Fruit fly (Drosophila melanogaster) whole organism, prepupa: ENCODE measurements around the gene Vajk1.

Experiments
- CG16779 ChIP-seq: fragments of 200-800 bp; sonication (Bioruptor generic); optimal IDR thresholded peaks from 3 replicates; lab custom pipeline; 2017; ENCODE audit warnings: missing biosample characterization, mild to moderate bottlenecking, missing genetic modification characterization
- CG3919 ChIP-seq: fragments of 200-800 bp; sonication (Bioruptor generic); optimal IDR thresholded peaks from 3 replicates; lab custom pipeline; 2016; ENCODE audit warnings: missing biosample characterization, missing genetic modification characterization
- CG6808 ChIP-seq: fragments of 200-800 bp; sonication (Bioruptor generic); optimal IDR thresholded peaks from 3 replicates; lab custom pipeline; 2017; ENCODE audit warnings: missing biosample characterization, missing genetic modification characterization, mild to moderate bottlenecking, moderate library complexity, missing genetic modification reagents
- Eip75B ChIP-seq: fragments of 200-800 bp; sonication (Bioruptor generic); optimal IDR thresholded peaks from 3 replicates; lab custom pipeline; 2016; ENCODE audit warnings: missing biosample characterization, missing genetic modification characterization
- OdsH ChIP-seq: fragments of 200-800 bp; sonication (Bioruptor generic); optimal IDR thresholded peaks from 3 replicates; lab custom pipeline; 2016; ENCODE audit warnings: missing biosample characterization, missing genetic modification characterization
- fd59A ChIP-seq: fragments of 200-800 bp; sonication (Bioruptor generic); optimal IDR thresholded peaks from 2 replicates; lab custom pipeline; 2017; ENCODE audit warnings: missing biosample characterization, mild to moderate bottlenecking, missing genetic modification characterization, missing genetic modification reagents

DNA sequence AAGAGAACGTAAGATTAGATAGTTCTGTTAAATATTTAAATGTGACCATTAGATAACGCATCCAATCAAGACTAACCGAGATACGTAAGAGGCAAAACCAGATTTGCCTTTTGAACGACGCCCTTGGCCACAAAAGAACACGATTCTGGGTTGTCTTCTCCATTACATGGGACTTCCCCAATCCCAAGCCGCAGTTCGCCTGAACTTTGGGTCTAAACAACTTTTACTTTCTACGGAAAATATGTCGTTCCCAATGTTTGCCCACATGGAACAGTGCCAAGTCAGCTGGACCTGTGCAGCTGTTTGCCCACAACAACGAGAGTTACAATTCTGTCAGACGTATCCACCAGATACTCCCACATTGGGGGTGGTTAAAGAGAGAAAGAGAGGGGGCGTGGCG is 26.4 kb upstream of the Vajk1 start:
- TF ChIP-seq CG16779 (tag; lab: Kevin White, UChicago) (no peak), Eip75B (GFP tag; lab: Kevin White, UChicago) (no peak), OdsH (GFP tag; lab: Kevin White, UChicago) (no peak), CG6808 (GFP tag; lab: Kevin White, UChicago) (no peak), fd59A (GFP tag; lab: Kevin White, UChicago) (no peak), CG3919 (no peak)
